Fruit fly (Drosophila melanogaster): ENCODE results near the gene CG4842.

- TF ChIP-seq psq (optimal IDR thresholded peaks at IDR 0.05), result no peak
- TF ChIP-seq pan (optimal IDR thresholded peaks at IDR 0.05), result no peak
Measured at dm6 chr3L:16321172-16321571, 47.0 kb upstream of the CG4842 start, which contains the start of gene CG42718.
